Fruit fly (Drosophila melanogaster): ENCODE measurements around the gene CG4653.

DNA sequence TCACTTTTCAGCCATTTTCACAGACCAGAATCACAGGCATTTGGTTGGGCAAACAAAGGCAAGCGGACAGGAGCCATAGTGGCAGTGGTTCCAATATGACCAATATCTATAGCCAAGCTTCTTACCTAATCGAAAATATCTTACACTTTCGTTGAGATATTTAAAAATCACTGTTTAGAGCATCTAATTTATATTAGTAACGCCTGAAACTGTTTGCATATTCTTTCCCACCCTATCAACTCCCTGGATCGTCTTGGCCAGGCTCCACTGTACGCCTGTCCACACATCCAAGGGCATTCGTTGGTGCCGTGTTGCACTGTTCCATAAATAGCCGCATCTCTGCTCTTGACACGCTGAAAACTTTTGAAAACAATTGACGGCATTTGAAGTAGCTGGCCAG lies 13.4 kb upstream of the CG4653 start:
- TF ChIP-seq ttk (optimal IDR thresholded peaks at IDR 0.05), result no peak
- TF ChIP-seq Sin3A (optimal IDR thresholded peaks at IDR 0.05), result no peak
- no peak for TF ChIP-seq psq (optimal IDR thresholded peaks at IDR 0.05)
- TF ChIP-seq insv (optimal IDR thresholded peaks at IDR 0.05), result no peak
- no peak for TF ChIP-seq Myc (optimal IDR thresholded peaks at IDR 0.05)

Data from Kc167 (cell line).